Fruit fly (Drosophila melanogaster) whole organism, embryonic: ENCODE results near the gene Doc1.

Experiments
- Awh ChIP-seq: fragments of 200-800 bp; sonication (Bioruptor generic); IDR thresholded peaks from 2 replicates; pipeline ENCODE4, ENCODE4 v1.3.6; 2022; ENCODE audit warnings: missing biosample characterization, missing genetic modification characterization
- C15 ChIP-seq: fragments of 200-800 bp; sonication (Bioruptor generic); IDR thresholded peaks from 3 replicates; pipeline ENCODE4 v1.3.6; 2022; ENCODE audit warnings: missing biosample characterization, missing genetic modification characterization
- CG10654 ChIP-seq: fragments of 200-800 bp; sonication (Bioruptor generic); optimal IDR thresholded peaks from 2 replicates; lab custom pipeline; 2016; ENCODE audit warnings: missing biosample characterization, missing genetic modification characterization
- CG10979 ChIP-seq: fragments of 200-800 bp; sonication (Bioruptor generic); optimal IDR thresholded peaks from 2 replicates; lab custom pipeline; 2018; ENCODE audit warnings: missing biosample characterization, mild to moderate bottlenecking, missing genetic modification characterization, moderate library complexity
- CG11695 ChIP-seq: fragments of 200-800 bp; sonication (Bioruptor generic); IDR thresholded peaks from 3 replicates; pipeline ENCODE4 v1.3.6; 2022; ENCODE audit warnings: missing biosample characterization, missing genetic modification characterization
- CG12219 ChIP-seq: fragments of 200-800 bp; sonication (Bioruptor generic); optimal IDR thresholded peaks from 3 replicates; lab custom pipeline; 2018; ENCODE audit warnings: missing biosample characterization, mild to moderate bottlenecking, missing genetic modification characterization
- CG12659 ChIP-seq: fragments of 200-800 bp; sonication (Bioruptor generic); optimal IDR thresholded peaks from 3 replicates; lab custom pipeline; 2017; ENCODE audit warnings: mild to moderate bottlenecking, missing biosample characterization, missing genetic modification reagents, missing genetic modification characterization
- CG15601 ChIP-seq: fragments of 200-800 bp; sonication (Bioruptor generic); optimal IDR thresholded peaks from 3 replicates; lab custom pipeline; 2019; ENCODE audit warnings: missing biosample characterization, mild to moderate bottlenecking, missing genetic modification characterization, moderate library complexity
- CG17385 ChIP-seq: fragments of 200-800 bp; sonication (Bioruptor generic); optimal IDR thresholded peaks from 3 replicates; lab custom pipeline; 2018; ENCODE audit warnings: missing biosample characterization, mild to moderate bottlenecking, missing genetic modification characterization
- CG2202 ChIP-seq: fragments of 200-800 bp; sonication (Bioruptor generic); optimal IDR thresholded peaks from 2 replicates; lab custom pipeline; 2018; ENCODE audit warnings: missing biosample characterization, mild to moderate bottlenecking, missing genetic modification characterization
- CG2889 ChIP-seq: fragments of 200-800 bp; sonication (Bioruptor generic); IDR thresholded peaks from 3 replicates; pipeline ENCODE4 v1.3.6; 2022; ENCODE audit warnings: missing biosample characterization, missing genetic modification characterization
- CG30403 ChIP-seq: fragments of 200-800 bp; sonication (Bioruptor generic); optimal IDR thresholded peaks from 3 replicates; lab custom pipeline; 2016; ENCODE audit warnings: missing biosample characterization, missing genetic modification characterization
- CG4328 ChIP-seq: fragments of 200-800 bp; sonication (Bioruptor generic); optimal IDR thresholded peaks from 3 replicates; lab custom pipeline; 2017; ENCODE audit warnings: missing biosample characterization, missing genetic modification reagents, missing genetic modification characterization
- CG4360 ChIP-seq: fragments of 200-800 bp; sonication (Bioruptor generic); IDR thresholded peaks from 2 replicates; pipeline ENCODE4 v1.3.6; 2022; ENCODE audit warnings: missing biosample characterization, missing genetic modification characterization
- CG6175 ChIP-seq: fragments of 200-800 bp; sonication (Bioruptor generic); IDR thresholded peaks from 3 replicates; pipeline ENCODE4 v1.3.6; 2022; ENCODE audit warnings: missing biosample characterization, missing genetic modification characterization
- CG6689 ChIP-seq: fragments of 200-800 bp; sonication (Bioruptor generic); IDR thresholded peaks from 2 replicates; pipeline ENCODE4 v1.3.6; 2022; ENCODE audit warnings: missing biosample characterization, missing genetic modification characterization
- CG7556 ChIP-seq: fragments of 200-800 bp; sonication (Bioruptor generic); optimal IDR thresholded peaks from 2 replicates; lab custom pipeline; 2017; ENCODE audit warnings: missing biosample characterization, mild to moderate bottlenecking, missing genetic modification characterization
- CG8388 ChIP-seq: fragments of 200-800 bp; sonication (Bioruptor generic); optimal IDR thresholded peaks from 2 replicates; lab custom pipeline; 2019; ENCODE audit warnings: missing biosample characterization, mild to moderate bottlenecking, missing genetic modification characterization, moderate library complexity
- CG8924 ChIP-seq: fragments of 200-800 bp; optimal IDR thresholded peaks from 3 replicates; lab custom pipeline; 2019; ENCODE audit warnings: missing biosample characterization, mild to moderate bottlenecking, missing genetic modification characterization, moderate library complexity
- CG9797 ChIP-seq: fragments of 200-800 bp; sonication (Bioruptor generic); optimal IDR thresholded peaks from 3 replicates; lab custom pipeline; 2018; ENCODE audit warnings: missing biosample characterization, mild to moderate bottlenecking, missing genetic modification characterization
- CG9876 ChIP-seq: fragments of 200-800 bp; sonication (Bioruptor generic); optimal IDR thresholded peaks from 2 replicates; lab custom pipeline; 2016; ENCODE audit warnings: missing biosample characterization, missing genetic modification characterization
- D19A ChIP-seq: fragments of 200-800 bp; optimal IDR thresholded peaks from 3 replicates; lab custom pipeline; 2019; ENCODE audit warnings: missing biosample characterization, mild to moderate bottlenecking, missing genetic modification characterization, moderate library complexity
- Ets65A ChIP-seq: fragments of 200-800 bp; sonication (Bioruptor generic); peaks from one replicate; lab custom pipeline; 2016; ENCODE audit warnings: missing biosample characterization, missing genetic modification characterization
- Jarid2 ChIP-seq: fragments of 200-800 bp; sonication (Bioruptor generic); optimal IDR thresholded peaks from 3 replicates; lab custom pipeline; 2017; ENCODE audit warnings: mild to moderate bottlenecking, missing biosample characterization, missing genetic modification reagents, missing genetic modification characterization
- Kr ChIP-seq: fragments of 200-800 bp; sonication (Bioruptor generic); optimal IDR thresholded peaks from 2 replicates; lab custom pipeline; 2017; ENCODE audit warnings: missing biosample characterization, mild to moderate bottlenecking, missing genetic modification characterization
- Mrtf ChIP-seq: fragments of 200-800 bp; sonication (Bioruptor generic); IDR thresholded peaks from 3 replicates; pipeline ENCODE4 v1.3.6; 2022; ENCODE audit warnings: missing biosample characterization, missing genetic modification characterization
- Nf-YC ChIP-seq: fragments of 200-800 bp; optimal IDR thresholded peaks from 3 replicates; lab custom pipeline; 2019; ENCODE audit warnings: missing biosample characterization, mild to moderate bottlenecking, missing genetic modification characterization, moderate library complexity
- Pdp1 ChIP-seq, 2 experiments: fragments of 200-800 bp; sonication (Bioruptor generic); optimal IDR thresholded peaks; 3 replicates each; lab custom pipeline; 2016; ENCODE audit warnings: missing biosample characterization in 2 of 2, missing genetic modification characterization in 2 of 2, mild to moderate bottlenecking in 1 of 2, moderate library complexity in 1 of 2
- Ssrp ChIP-seq: fragments of 200-800 bp; sonication (Bioruptor generic); optimal IDR thresholded peaks from 2 replicates; lab custom pipeline; 2018; ENCODE audit warnings: missing biosample characterization, mild to moderate bottlenecking, missing genetic modification characterization, moderate library complexity
- Vsx1 ChIP-seq: fragments of 200-800 bp; sonication (Bioruptor generic); optimal IDR thresholded peaks from 2 replicates; lab custom pipeline; 2017; ENCODE audit warnings: missing biosample characterization, mild to moderate bottlenecking, missing genetic modification characterization, missing genetic modification reagents
- al ChIP-seq: fragments of 200-800 bp; sonication (Bioruptor generic); IDR thresholded peaks from 2 replicates; pipeline ENCODE4 v1.3.6; 2022; ENCODE audit warnings: missing biosample characterization, missing genetic modification characterization
- amos ChIP-seq: fragments of 200-800 bp; sonication (Bioruptor generic); IDR thresholded peaks from 2 replicates; pipeline ENCODE4 v1.3.6; 2022; ENCODE audit warnings: missing biosample characterization, missing genetic modification characterization; ENCODE audit not compliant: partially characterized antibody
- ara ChIP-seq: fragments of 200-800 bp; sonication (Bioruptor generic); IDR thresholded peaks from 2 replicates; pipeline ENCODE4 v1.3.6; 2022; ENCODE audit warnings: missing biosample characterization, missing genetic modification characterization
- ash1 ChIP-seq: fragments of 200-800 bp; sonication (Bioruptor generic); optimal IDR thresholded peaks from 2 replicates; lab custom pipeline; 2018; ENCODE audit warnings: missing biosample characterization, mild to moderate bottlenecking, missing genetic modification characterization
- eve ChIP-seq, 2 experiments: fragments of >200 bp; optimal IDR thresholded peaks; 2 replicates each; lab custom pipeline; 2017; ENCODE audit warnings: missing biosample characterization in 2 of 2, missing genetic modification characterization in 2 of 2
- inv ChIP-seq: fragments of 200-800 bp; sonication (Bioruptor generic); IDR thresholded peaks from 2 replicates; pipeline ENCODE4 v1.3.6; 2022; ENCODE audit warnings: missing biosample characterization, missing genetic modification characterization; ENCODE audit not compliant: partially characterized antibody
- nom ChIP-seq: fragments of 200-800 bp; sonication (Bioruptor generic); optimal IDR thresholded peaks from 2 replicates; lab custom pipeline; 2017; ENCODE audit warnings: missing biosample characterization, missing genetic modification characterization, mild to moderate bottlenecking, moderate library complexity, missing genetic modification reagents
- org-1 ChIP-seq: fragments of 200-800 bp; sonication (Bioruptor generic); optimal IDR thresholded peaks from 2 replicates; lab custom pipeline; 2017; ENCODE audit warnings: missing biosample characterization, missing genetic modification characterization
- pfk ChIP-seq: fragments of 200-800 bp; sonication (Bioruptor generic); optimal IDR thresholded peaks from 2 replicates; lab custom pipeline; 2018; ENCODE audit warnings: missing biosample characterization, mild to moderate bottlenecking, missing genetic modification characterization, moderate library complexity
- phol ChIP-seq: fragments of 200-800 bp; sonication (Bioruptor generic); optimal IDR thresholded peaks from 3 replicates; lab custom pipeline; 2018; ENCODE audit warnings: missing biosample characterization, mild to moderate bottlenecking, missing genetic modification characterization, moderate library complexity
- tin ChIP-seq: fragments of 200-800 bp; sonication (Bioruptor generic); optimal IDR thresholded peaks from 3 replicates; lab custom pipeline; 2016; ENCODE audit warnings: missing biosample characterization, missing genetic modification characterization
- twi ChIP-seq: fragments of 200-800 bp; optimal IDR thresholded peaks from 2 replicates; lab custom pipeline; 2019; ENCODE audit warnings: missing biosample characterization, mild to moderate bottlenecking, missing genetic modification characterization, moderate library complexity
- zen ChIP-seq: fragments of 200-800 bp; sonication (Bioruptor generic); optimal IDR thresholded peaks from 3 replicates; lab custom pipeline; 2018; ENCODE audit warnings: missing biosample characterization, mild to moderate bottlenecking, missing genetic modification characterization, moderate library complexity
- zen2 ChIP-seq: fragments of 200-800 bp; sonication (Bioruptor generic); IDR thresholded peaks from 3 replicates; pipeline ENCODE4 v1.3.6; 2022; ENCODE audit warnings: missing biosample characterization, missing genetic modification characterization; ENCODE audit not compliant: partially characterized antibody

The Doc1 gene

DNA sequence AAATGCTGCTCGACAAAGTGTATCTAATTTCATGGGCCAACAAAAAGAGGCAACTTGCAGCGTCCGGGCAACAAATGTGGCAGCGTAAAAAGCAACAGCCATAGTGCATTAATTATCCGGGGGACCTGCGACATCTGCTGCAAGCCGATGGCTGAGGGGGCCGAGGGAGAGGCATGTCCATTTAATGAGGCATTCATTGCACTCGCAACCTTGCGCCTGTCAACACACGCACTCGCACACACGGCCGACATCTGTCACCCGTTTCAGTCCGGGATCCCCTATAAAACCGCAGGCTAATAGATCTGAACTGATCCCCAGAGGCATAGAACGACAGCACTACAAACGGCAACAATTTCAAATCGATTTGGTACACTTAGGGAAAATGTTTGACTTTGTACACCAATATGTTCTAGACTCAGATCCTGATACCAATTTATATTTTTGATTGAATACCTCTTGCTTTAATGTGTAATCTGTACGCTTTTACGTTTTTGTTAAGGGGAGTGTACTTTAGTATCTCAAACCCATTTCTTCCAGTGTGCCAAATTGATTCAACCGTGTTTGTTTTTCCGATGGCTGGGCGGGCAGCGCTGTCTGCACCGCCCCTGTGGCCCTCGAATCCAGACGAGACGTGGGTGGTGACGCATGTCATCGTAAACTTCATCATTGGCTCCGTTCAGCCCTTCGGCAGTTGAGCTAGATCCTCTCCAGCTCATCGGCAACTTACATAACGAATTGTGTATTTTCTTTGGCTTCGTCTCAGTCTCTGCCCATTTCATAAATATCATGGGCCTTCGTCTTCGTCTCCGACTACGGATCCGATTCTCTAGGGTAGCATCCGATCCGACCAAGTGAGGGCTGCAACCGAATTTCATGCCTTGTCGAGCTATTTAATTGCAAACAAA lies 29.4 kb upstream of the Doc1 start (continued):
- TF ChIP-seq CG10979 (tag; lab: Kevin White, UChicago) (peak; percentile 90), CG15601 (peak; percentile 68), Ets65A (peak; percentile 98), CG4328 (GFP tag; lab: Kevin White, UChicago) (peak; percentile 36), org-1 (GFP tag; lab: Kevin White, UChicago) (peak; percentile 75), amos (no peak), inv (GFP tag; lab: Robert Waterston, UW) (no peak), CG6175 (no peak), pfk (GFP tag; lab: Kevin White, UChicago) (no peak), CG2202 (tag; lab: Kevin White, UChicago) (peak; percentile 70), CG11695 (GFP tag; lab: Robert Waterston, UW) (peak; percentile 62; the same call in 2 of the 3 replicates), CG7556 (GFP tag; lab: Kevin White, UChicago) (peak; percentile 77), zen2 (no peak), Ssrp (tag; lab: Kevin White, UChicago) (peak; percentile 72), Nf-YC (tag; lab: Kevin White, UChicago) (no peak), CG10654 (GFP tag; lab: Kevin White, UChicago) (peak; percentile 76), phol (tag; lab: Kevin White, UChicago) (peak; percentile 82), CG12659 (GFP tag; lab: Kevin White, UChicago) (no peak), CG8388 (GFP tag; lab: Kevin White, UChicago) (peak; percentile 78), tin (GFP tag; lab: Kevin White, UChicago) (peak; percentile 78), CG4360 (GFP tag; lab: Robert Waterston, UW) (no peak; the same call in 1 of the 2 replicates), CG17385 (peak; percentile 36), ara (peak; percentile 89), Kr (no peak), CG6689 (GFP tag; lab: Robert Waterston, UW) (peak; percentile 85), eve (GFP tag; optimal IDR thresholded peaks at IDR 0.05; lab: Kevin White, UChicago) (peak in 1 of 2 experiments; percentile 44), ash1 (GFP tag; lab: Kevin White, UChicago) (no peak), CG9797 (no peak), Mrtf (GFP tag; lab: Robert Waterston, UW) (peak; percentile 72), CG12219 (GFP tag; lab: Kevin White, UChicago) (peak; percentile 68), Jarid2 (GFP tag; lab: Kevin White, UChicago) (peak; percentile 6)
- TF ChIP-seq, all 482 proteins: peak for 308

DNA sequence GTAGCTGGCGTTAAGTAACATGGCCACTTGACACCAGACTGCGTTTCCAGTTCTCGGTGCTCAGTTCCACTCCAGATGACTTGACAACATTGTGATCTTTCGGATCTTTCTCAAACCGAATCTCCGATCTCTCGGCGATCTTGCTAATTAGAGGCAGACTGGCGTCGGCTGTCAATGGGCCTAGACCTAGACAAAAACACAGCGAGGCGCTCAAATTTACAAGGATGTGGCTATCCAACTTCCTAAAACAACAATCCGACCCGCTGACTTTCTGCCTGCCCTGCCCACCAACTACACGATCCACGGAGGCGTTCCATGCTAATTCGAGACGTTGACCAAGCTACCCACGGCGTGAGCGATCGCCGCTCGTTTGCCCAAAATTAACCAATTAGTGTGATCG lies 27.4 kb upstream of the Doc1 start:
- peak; percentile 93 for TF ChIP-seq zen
- no peak for TF ChIP-seq C15
- no peak for TF ChIP-seq Pdp1 (GFP tag; optimal IDR thresholded peaks at IDR 0.05; lab: Kevin White, UChicago)
- no peak for TF ChIP-seq D19A (tag; lab: Kevin White, UChicago)
- no peak for TF ChIP-seq CG8924 (tag; lab: Kevin White, UChicago)
- no peak for TF ChIP-seq CG30403 (GFP tag; lab: Kevin White, UChicago)
- no peak for TF ChIP-seq Vsx1 (GFP tag; lab: Kevin White, UChicago)
- TF ChIP-seq CG2889 (GFP tag; lab: Robert Waterston, UW) = no peak
- peak; percentile 16 for TF ChIP-seq twi (tag; lab: Kevin White, UChicago)
- TF ChIP-seq CG9876 (GFP tag; lab: Kevin White, UChicago) = no peak
- no peak for TF ChIP-seq al (GFP tag; lab: Robert Waterston, UW)
- TF ChIP-seq nom = no peak
- TF ChIP-seq Awh (GFP tag; lab: Robert Waterston, UW) = no peak
